Worm (Caenorhabditis elegans) whole organism, L4/young adult: ENCODE measurements around the gene T28H10.2.

Experiments
- W03F9.2 ChIP-seq: fragments of 150-350 bp; optimal IDR thresholded peaks from 2 replicates; lab custom pipeline; 2014; ENCODE audit warnings: missing biosample characterization, missing genetic modification characterization
- dao-5 ChIP-seq: sonication (generic microtip); optimal IDR thresholded peaks from 2 replicates; lab custom pipeline; 2016; ENCODE audit warnings: missing genotype, missing genetic modification characterization, moderate library complexity, missing compliant biosample characterization
- him-1 ChIP-seq: sonication (generic microtip); optimal IDR thresholded peaks from 2 replicates; lab custom pipeline; 2016; ENCODE audit warnings: missing genotype, missing genetic modification reagents, missing genetic modification characterization, missing compliant biosample characterization

- TF ChIP-seq W03F9.2 (tag; lab: Kevin White, UChicago), result no peak
- no peak for TF ChIP-seq him-1 (tag; lab: Kevin White, UChicago)
- no peak for TF ChIP-seq dao-5
Observed at ce11 chrV:12530129-12530528, 17.4 kb upstream of the T28H10.2 start.
